Worm (Caenorhabditis elegans) whole organism, L4/young adult: ENCODE results near the gene W06A7.4.

ENCODE experiments used
- W03F9.2 ChIP-seq: fragments of 150-350 bp; optimal IDR thresholded peaks from 2 replicates; lab custom pipeline; 2014; ENCODE audit warnings: missing biosample characterization, missing genetic modification characterization
- dao-5 ChIP-seq: sonication (generic microtip); optimal IDR thresholded peaks from 2 replicates; lab custom pipeline; 2016; ENCODE audit warnings: missing genotype, missing genetic modification characterization, moderate library complexity, missing compliant biosample characterization
- him-1 ChIP-seq: sonication (generic microtip); optimal IDR thresholded peaks from 2 replicates; lab custom pipeline; 2016; ENCODE audit warnings: missing genotype, missing genetic modification reagents, missing genetic modification characterization, missing compliant biosample characterization

- TF ChIP-seq W03F9.2 (tag; lab: Kevin White, UChicago) (peak; percentile 54), him-1 (tag; lab: Kevin White, UChicago) (no peak), dao-5 (tag; lab: Kevin White, UChicago) (no peak)
Measured at ce11 chrV:14848510-14849206, 24.4 kb downstream of the W06A7.4 start.
